Worm (Caenorhabditis elegans) whole organism, L3 larva: ENCODE data around the gene rnh-2.

Experiments used
- R02D3.7 ChIP-seq: fragments of 150-350 bp; optimal IDR thresholded peaks from 2 replicates; lab custom pipeline; 2014; ENCODE audit warnings: missing biosample characterization, missing genetic modification characterization
- ZK546.5 ChIP-seq: sonication (generic microtip); optimal IDR thresholded peaks from 2 replicates; lab custom pipeline; 2017; ENCODE audit warnings: missing biosample characterization, missing genetic modification characterization
- aly-2 ChIP-seq: fragments of 150-350 bp; optimal IDR thresholded peaks from 2 replicates; lab custom pipeline; 2014; ENCODE audit warnings: missing biosample characterization, missing genetic modification characterization
- ama-1 ChIP-seq: fragments of 150-350 bp; optimal IDR thresholded peaks from 2 replicates; lab custom pipeline; 2018
- ceh-16 ChIP-seq: sonication (generic microtip); optimal IDR thresholded peaks from 2 replicates; lab custom pipeline; 2017; ENCODE audit warnings: missing biosample characterization, missing genetic modification characterization
- ceh-28 ChIP-seq: fragments of 150-350 bp; optimal IDR thresholded peaks from 2 replicates; lab custom pipeline; 2014; ENCODE audit warnings: missing biosample characterization, missing genetic modification reagents, missing genetic modification characterization
- ceh-82 ChIP-seq: fragments of 150-350 bp; optimal IDR thresholded peaks from 2 replicates; lab custom pipeline; 2014; ENCODE audit warnings: missing biosample characterization, missing genetic modification characterization
- ceh-9 ChIP-seq: sonication (generic microtip); optimal IDR thresholded peaks from 2 replicates; lab custom pipeline; 2018; ENCODE audit warnings: missing biosample characterization, missing genetic modification characterization
- daf-12 ChIP-seq: fragments of 150-350 bp; optimal IDR thresholded peaks from 2 replicates; lab custom pipeline; 2014; ENCODE audit warnings: missing biosample characterization, missing genetic modification reagents, missing genetic modification characterization
- egl-27 ChIP-seq: sonication (generic microtip); optimal IDR thresholded peaks from 4 replicates; lab custom pipeline; 2017; ENCODE audit warnings: missing biosample characterization, missing genetic modification reagents, missing genetic modification characterization
- egl-5 ChIP-seq: fragments of 150-350 bp; optimal IDR thresholded peaks from 2 replicates; lab custom pipeline; 2017; ENCODE audit warnings: missing biosample characterization, missing genetic modification reagents, missing genetic modification characterization, inconsistent platforms
- elt-1 ChIP-seq: fragments of 150-350 bp; optimal IDR thresholded peaks from 2 replicates; lab custom pipeline; 2014; ENCODE audit warnings: missing biosample characterization, missing genetic modification characterization
- elt-2 ChIP-seq: sonication (generic microtip); optimal IDR thresholded peaks from 2 replicates; lab custom pipeline; 2016; ENCODE audit warnings: missing genetic modification reagents, mild to moderate bottlenecking, missing genetic modification characterization, missing compliant biosample characterization
- elt-3 ChIP-seq, 3 experiments: fragments of 150-350 bp in 1 of 3; sonication (generic microtip) in 2 of 3; optimal IDR thresholded peaks; 2 replicates in 2 of 3; 4 replicates in 1 of 3; lab custom pipeline; 2014 to 2017; ENCODE audit warnings: missing biosample characterization in 3 of 3, missing genetic modification characterization in 3 of 3
- eor-1 ChIP-seq, 2 experiments: fragments of 150-350 bp; optimal IDR thresholded peaks; 2 replicates each; lab custom pipeline; 2014 to 2018; ENCODE audit warnings: missing biosample characterization in 2 of 2, missing genetic modification characterization in 2 of 2
- fkh-10 ChIP-seq: sonication (generic microtip); optimal IDR thresholded peaks from 2 replicates; lab custom pipeline; 2017; ENCODE audit warnings: missing biosample characterization, missing genetic modification reagents, missing genetic modification characterization
- fkh-2 ChIP-seq: fragments of 150-350 bp; optimal IDR thresholded peaks from 2 replicates; lab custom pipeline; 2014; ENCODE audit warnings: missing biosample characterization, missing genetic modification reagents, missing genetic modification characterization
- fos-1 ChIP-seq: fragments of 150-350 bp; optimal IDR thresholded peaks from 2 replicates; lab custom pipeline; 2014; ENCODE audit warnings: missing biosample characterization, missing genetic modification characterization
- hmg-11 ChIP-seq: sonication (generic microtip); optimal IDR thresholded peaks from 2 replicates; lab custom pipeline; 2016; ENCODE audit warnings: missing genetic modification characterization, missing compliant biosample characterization
- jun-1 ChIP-seq: fragments of 150-350 bp; optimal IDR thresholded peaks from 2 replicates; lab custom pipeline; 2014; ENCODE audit warnings: missing biosample characterization, missing genetic modification reagents, missing genetic modification characterization
- lin-15B ChIP-seq: fragments of 150-350 bp; optimal IDR thresholded peaks from 2 replicates; lab custom pipeline; 2014; ENCODE audit warnings: missing biosample characterization, missing genetic modification characterization
- lin-39 ChIP-seq: fragments of 150-350 bp; optimal IDR thresholded peaks from 2 replicates; lab custom pipeline; 2018; ENCODE audit warnings: missing biosample characterization, missing genetic modification reagents, missing genetic modification characterization
- lsy-12 ChIP-seq: sonication (generic microtip); optimal IDR thresholded peaks from 2 replicates; lab custom pipeline; 2016; ENCODE audit warnings: mild to moderate bottlenecking, missing genetic modification characterization, missing compliant biosample characterization
- mdl-1 ChIP-seq: fragments of 150-350 bp; optimal IDR thresholded peaks from 2 replicates; lab custom pipeline; 2014; ENCODE audit warnings: missing biosample characterization, missing genetic modification characterization
- mml-1 ChIP-seq: fragments of 150-350 bp; sonication (generic microtip); optimal IDR thresholded peaks from 3 replicates; lab custom pipeline; 2014; ENCODE audit warnings: missing biosample characterization, missing genetic modification characterization
- nfya-1 ChIP-seq: sonication (generic microtip); optimal IDR thresholded peaks from 2 replicates; lab custom pipeline; 2017; ENCODE audit warnings: missing genetic modification characterization, mild to moderate bottlenecking, missing compliant biosample characterization, antibody characterized with exemption, moderate library complexity; ENCODE audit not compliant: insufficient read depth
- nhr-11 ChIP-seq: fragments of 150-350 bp; optimal IDR thresholded peaks from 2 replicates; lab custom pipeline; 2014; ENCODE audit warnings: missing biosample characterization, missing genetic modification characterization
- nhr-12 ChIP-seq: fragments of 150-350 bp; optimal IDR thresholded peaks from 2 replicates; lab custom pipeline; 2014; ENCODE audit warnings: missing biosample characterization, missing genetic modification characterization
- nhr-23 ChIP-seq: fragments of 150-350 bp; optimal IDR thresholded peaks from 2 replicates; lab custom pipeline; 2014; ENCODE audit warnings: missing biosample characterization, missing genetic modification reagents, missing genetic modification characterization
- nhr-237 ChIP-seq: fragments of 150-350 bp; optimal IDR thresholded peaks from 2 replicates; lab custom pipeline; 2014; ENCODE audit warnings: missing biosample characterization, missing genetic modification characterization
- nhr-25 ChIP-seq: sonication (generic microtip); optimal IDR thresholded peaks from 2 replicates; lab custom pipeline; 2017; ENCODE audit warnings: missing biosample characterization, missing genetic modification characterization
- nhr-28 ChIP-seq: fragments of 150-350 bp; optimal IDR thresholded peaks from 2 replicates; lab custom pipeline; 2014; ENCODE audit warnings: missing biosample characterization, missing genetic modification characterization
- nhr-43 ChIP-seq: sonication (generic microtip); optimal IDR thresholded peaks from 2 replicates; lab custom pipeline; 2016; ENCODE audit warnings: mild to moderate bottlenecking, missing genetic modification characterization, missing compliant biosample characterization; ENCODE audit not compliant: poor library complexity, severe bottlenecking
- nhr-67 ChIP-seq: fragments of 150-350 bp; optimal IDR thresholded peaks from 2 replicates; lab custom pipeline; 2014; ENCODE audit warnings: missing biosample characterization, missing genetic modification characterization
- nhr-76 ChIP-seq: fragments of 150-350 bp; sonication (generic microtip); optimal IDR thresholded peaks from 5 replicates; lab custom pipeline; 2014; ENCODE audit warnings: missing biosample characterization, missing genetic modification characterization
- nhr-77 ChIP-seq: fragments of 150-350 bp; optimal IDR thresholded peaks from 2 replicates; lab custom pipeline; 2014; ENCODE audit warnings: missing biosample characterization, missing genetic modification characterization
- pha-4 ChIP-seq: fragments of 150-350 bp; optimal IDR thresholded peaks from 2 replicates; lab custom pipeline; 2014; ENCODE audit warnings: missing biosample characterization, missing genetic modification reagents, missing genetic modification characterization
- pqm-1 ChIP-seq: fragments of 150-350 bp; optimal IDR thresholded peaks from 2 replicates; lab custom pipeline; 2017; ENCODE audit warnings: missing biosample characterization, missing genetic modification characterization, inconsistent platforms
- sea-2 ChIP-seq: fragments of 150-350 bp; sonication (generic microtip); optimal IDR thresholded peaks from 4 replicates; lab custom pipeline; 2014; ENCODE audit warnings: missing biosample characterization, missing genetic modification reagents, missing genetic modification characterization
- skn-1 ChIP-seq: fragments of 150-350 bp; optimal IDR thresholded peaks from 2 replicates; lab custom pipeline; 2014; ENCODE audit warnings: missing biosample characterization, missing genetic modification characterization
- snpc-4 ChIP-seq: fragments of 150-350 bp; optimal IDR thresholded peaks from 2 replicates; lab custom pipeline; 2014; ENCODE audit warnings: missing biosample characterization, missing genetic modification characterization
- tbx-2 ChIP-seq: sonication (generic microtip); optimal IDR thresholded peaks from 2 replicates; lab custom pipeline; 2016; ENCODE audit warnings: mild to moderate bottlenecking, missing genetic modification characterization, missing compliant biosample characterization
- unc-39 ChIP-seq: sonication (generic microtip); optimal IDR thresholded peaks from 4 replicates; lab custom pipeline; 2017; ENCODE audit warnings: missing biosample characterization, missing genetic modification characterization
- unc-62 ChIP-seq: fragments of 150-350 bp; sonication (generic microtip); optimal IDR thresholded peaks from 4 replicates; lab custom pipeline; 2014; ENCODE audit warnings: missing biosample characterization, missing genetic modification reagents, missing genetic modification characterization
- zag-1 ChIP-seq: fragments of 150-350 bp; optimal IDR thresholded peaks from 2 replicates; lab custom pipeline; 2014; ENCODE audit warnings: missing biosample characterization, missing genetic modification characterization
- ztf-11 ChIP-seq: fragments of 150-350 bp; optimal IDR thresholded peaks from 2 replicates; lab custom pipeline; 2014; ENCODE audit warnings: missing biosample characterization, missing genetic modification characterization
- ztf-4 ChIP-seq: fragments of 150-350 bp; optimal IDR thresholded peaks from 2 replicates; lab custom pipeline; 2014; ENCODE audit warnings: missing biosample characterization, missing genetic modification characterization

rnh-2 gene

ce11 chrII:8516783-8517182, at the start of gene rnh-2:
TSS of gene rnh-2 (plus strand) at chrII:8517150.
- TF ChIP-seq lin-15B (tag; lab: Kevin White, UChicago) (peak; percentile 85), nhr-25 (peak; percentile 52), aly-2 (no peak), pha-4 (tag; lab: Kevin White, UChicago) (peak; percentile 92), nfya-1 (tag; lab: Kevin White, UChicago) (peak; percentile 60), nhr-12 (tag; lab: Kevin White, UChicago) (no peak), mml-1 (no peak), nhr-237 (tag; lab: Kevin White, UChicago) (no peak), nhr-28 (tag; lab: Kevin White, UChicago) (no peak), tbx-2 (tag; lab: Kevin White, UChicago) (no peak), nhr-67 (tag; lab: Kevin White, UChicago) (no peak), elt-3 (tag; optimal IDR thresholded peaks at IDR 0.05; lab: Kevin White, UChicago) (no peak), mdl-1 (tag; lab: Kevin White, UChicago) (no peak), fkh-10 (no peak), unc-39 (tag; lab: Kevin White, UChicago) (no peak), sea-2 (no peak), ceh-28 (no peak), nhr-43 (tag; lab: Kevin White, UChicago) (peak; percentile 58), pqm-1 (tag; lab: Kevin White, UChicago) (no peak), fkh-2 (tag; lab: Kevin White, UChicago) (no peak), zag-1 (tag; lab: Kevin White, UChicago) (no peak), ceh-9 (no peak), egl-5 (no peak), ceh-82 (no peak), ztf-11 (no peak), snpc-4 (tag; lab: Kevin White, UChicago) (peak; percentile 73), ceh-16 (tag; lab: Kevin White, UChicago) (no peak), hmg-11 (tag; lab: Kevin White, UChicago) (no peak), jun-1 (no peak), daf-12 (tag; lab: Kevin White, UChicago) (no peak), ama-1 (lab: Kevin White, UChicago) (no peak), lin-39 (tag; lab: Kevin White, UChicago) (no peak), nhr-77 (tag; lab: Kevin White, UChicago) (no peak), lsy-12 (peak; percentile 14), elt-1 (tag; lab: Kevin White, UChicago) (no peak), nhr-11 (no peak), ZK546.5 (tag; lab: Kevin White, UChicago) (no peak), nhr-23 (tag; lab: Kevin White, UChicago) (peak; percentile 83), nhr-76 (tag; lab: Kevin White, UChicago) (peak; percentile 28), R02D3.7 (tag; lab: Kevin White, UChicago) (peak; percentile 46), egl-27 (tag; lab: Kevin White, UChicago) (no peak), fos-1 (no peak), elt-2 (tag; lab: Kevin White, UChicago) (peak; percentile 42), skn-1 (no peak), unc-62 (no peak), ztf-4 (tag; lab: Kevin White, UChicago) (no peak), eor-1 (tag; optimal IDR thresholded peaks at IDR 0.05; lab: Kevin White, UChicago) (no peak)

- TF ChIP-seq unc-62 (no peak), zag-1 (tag; lab: Kevin White, UChicago) (no peak), egl-5 (no peak)
These were observed 49.1 kb upstream of the rnh-2 start, which contains the start of gene M05D6.2 for ce11 chrII:8467809-8468208. TSS of gene M05D6.2 (plus strand) at chrII:8468109.
